Worm (Caenorhabditis elegans) whole organism, L3 larva: ENCODE data around the gene Y32B12B.1.

Source experiments
- R02D3.7 ChIP-seq: fragments of 150-350 bp; optimal IDR thresholded peaks from 2 replicates; lab custom pipeline; 2014; ENCODE audit warnings: missing biosample characterization, missing genetic modification characterization
- ZK546.5 ChIP-seq: sonication (generic microtip); optimal IDR thresholded peaks from 2 replicates; lab custom pipeline; 2017; ENCODE audit warnings: missing biosample characterization, missing genetic modification characterization
- aly-2 ChIP-seq: fragments of 150-350 bp; optimal IDR thresholded peaks from 2 replicates; lab custom pipeline; 2014; ENCODE audit warnings: missing biosample characterization, missing genetic modification characterization
- ama-1 ChIP-seq: fragments of 150-350 bp; optimal IDR thresholded peaks from 2 replicates; lab custom pipeline; 2018
- ceh-16 ChIP-seq: sonication (generic microtip); optimal IDR thresholded peaks from 2 replicates; lab custom pipeline; 2017; ENCODE audit warnings: missing biosample characterization, missing genetic modification characterization
- daf-12 ChIP-seq: fragments of 150-350 bp; optimal IDR thresholded peaks from 2 replicates; lab custom pipeline; 2014; ENCODE audit warnings: missing biosample characterization, missing genetic modification reagents, missing genetic modification characterization
- egl-27 ChIP-seq: sonication (generic microtip); optimal IDR thresholded peaks from 4 replicates; lab custom pipeline; 2017; ENCODE audit warnings: missing biosample characterization, missing genetic modification reagents, missing genetic modification characterization
- egl-5 ChIP-seq: fragments of 150-350 bp; optimal IDR thresholded peaks from 2 replicates; lab custom pipeline; 2017; ENCODE audit warnings: missing biosample characterization, missing genetic modification reagents, missing genetic modification characterization, inconsistent platforms
- elt-1 ChIP-seq: fragments of 150-350 bp; optimal IDR thresholded peaks from 2 replicates; lab custom pipeline; 2014; ENCODE audit warnings: missing biosample characterization, missing genetic modification characterization
- elt-2 ChIP-seq: sonication (generic microtip); optimal IDR thresholded peaks from 2 replicates; lab custom pipeline; 2016; ENCODE audit warnings: missing genetic modification reagents, mild to moderate bottlenecking, missing genetic modification characterization, missing compliant biosample characterization
- elt-3 ChIP-seq, 3 experiments: fragments of 150-350 bp in 1 of 3; sonication (generic microtip) in 2 of 3; optimal IDR thresholded peaks; 2 replicates in 2 of 3; 4 replicates in 1 of 3; lab custom pipeline; 2014 to 2017; ENCODE audit warnings: missing biosample characterization in 3 of 3, missing genetic modification characterization in 3 of 3
- eor-1 ChIP-seq, 2 experiments: fragments of 150-350 bp; optimal IDR thresholded peaks; 2 replicates each; lab custom pipeline; 2014 to 2018; ENCODE audit warnings: missing biosample characterization in 2 of 2, missing genetic modification characterization in 2 of 2
- fkh-10 ChIP-seq: sonication (generic microtip); optimal IDR thresholded peaks from 2 replicates; lab custom pipeline; 2017; ENCODE audit warnings: missing biosample characterization, missing genetic modification reagents, missing genetic modification characterization
- fkh-2 ChIP-seq: fragments of 150-350 bp; optimal IDR thresholded peaks from 2 replicates; lab custom pipeline; 2014; ENCODE audit warnings: missing biosample characterization, missing genetic modification reagents, missing genetic modification characterization
- fos-1 ChIP-seq: fragments of 150-350 bp; optimal IDR thresholded peaks from 2 replicates; lab custom pipeline; 2014; ENCODE audit warnings: missing biosample characterization, missing genetic modification characterization
- hmg-11 ChIP-seq: sonication (generic microtip); optimal IDR thresholded peaks from 2 replicates; lab custom pipeline; 2016; ENCODE audit warnings: missing genetic modification characterization, missing compliant biosample characterization
- jun-1 ChIP-seq: fragments of 150-350 bp; optimal IDR thresholded peaks from 2 replicates; lab custom pipeline; 2014; ENCODE audit warnings: missing biosample characterization, missing genetic modification reagents, missing genetic modification characterization
- lin-15B ChIP-seq: fragments of 150-350 bp; optimal IDR thresholded peaks from 2 replicates; lab custom pipeline; 2014; ENCODE audit warnings: missing biosample characterization, missing genetic modification characterization
- lsy-12 ChIP-seq: sonication (generic microtip); optimal IDR thresholded peaks from 2 replicates; lab custom pipeline; 2016; ENCODE audit warnings: mild to moderate bottlenecking, missing genetic modification characterization, missing compliant biosample characterization
- mdl-1 ChIP-seq: fragments of 150-350 bp; optimal IDR thresholded peaks from 2 replicates; lab custom pipeline; 2014; ENCODE audit warnings: missing biosample characterization, missing genetic modification characterization
- mml-1 ChIP-seq: fragments of 150-350 bp; sonication (generic microtip); optimal IDR thresholded peaks from 3 replicates; lab custom pipeline; 2014; ENCODE audit warnings: missing biosample characterization, missing genetic modification characterization
- nfya-1 ChIP-seq: sonication (generic microtip); optimal IDR thresholded peaks from 2 replicates; lab custom pipeline; 2017; ENCODE audit warnings: missing genetic modification characterization, mild to moderate bottlenecking, missing compliant biosample characterization, antibody characterized with exemption, moderate library complexity; ENCODE audit not compliant: insufficient read depth
- nhr-11 ChIP-seq: fragments of 150-350 bp; optimal IDR thresholded peaks from 2 replicates; lab custom pipeline; 2014; ENCODE audit warnings: missing biosample characterization, missing genetic modification characterization
- nhr-12 ChIP-seq: fragments of 150-350 bp; optimal IDR thresholded peaks from 2 replicates; lab custom pipeline; 2014; ENCODE audit warnings: missing biosample characterization, missing genetic modification characterization
- nhr-237 ChIP-seq: fragments of 150-350 bp; optimal IDR thresholded peaks from 2 replicates; lab custom pipeline; 2014; ENCODE audit warnings: missing biosample characterization, missing genetic modification characterization
- nhr-28 ChIP-seq: fragments of 150-350 bp; optimal IDR thresholded peaks from 2 replicates; lab custom pipeline; 2014; ENCODE audit warnings: missing biosample characterization, missing genetic modification characterization
- nhr-43 ChIP-seq: sonication (generic microtip); optimal IDR thresholded peaks from 2 replicates; lab custom pipeline; 2016; ENCODE audit warnings: mild to moderate bottlenecking, missing genetic modification characterization, missing compliant biosample characterization; ENCODE audit not compliant: poor library complexity, severe bottlenecking
- nhr-67 ChIP-seq: fragments of 150-350 bp; optimal IDR thresholded peaks from 2 replicates; lab custom pipeline; 2014; ENCODE audit warnings: missing biosample characterization, missing genetic modification characterization
- nhr-76 ChIP-seq: fragments of 150-350 bp; sonication (generic microtip); optimal IDR thresholded peaks from 5 replicates; lab custom pipeline; 2014; ENCODE audit warnings: missing biosample characterization, missing genetic modification characterization
- nhr-77 ChIP-seq: fragments of 150-350 bp; optimal IDR thresholded peaks from 2 replicates; lab custom pipeline; 2014; ENCODE audit warnings: missing biosample characterization, missing genetic modification characterization
- pqm-1 ChIP-seq: fragments of 150-350 bp; optimal IDR thresholded peaks from 2 replicates; lab custom pipeline; 2017; ENCODE audit warnings: missing biosample characterization, missing genetic modification characterization, inconsistent platforms
- skn-1 ChIP-seq: fragments of 150-350 bp; optimal IDR thresholded peaks from 2 replicates; lab custom pipeline; 2014; ENCODE audit warnings: missing biosample characterization, missing genetic modification characterization
- snpc-4 ChIP-seq: fragments of 150-350 bp; optimal IDR thresholded peaks from 2 replicates; lab custom pipeline; 2014; ENCODE audit warnings: missing biosample characterization, missing genetic modification characterization
- tbx-2 ChIP-seq: sonication (generic microtip); optimal IDR thresholded peaks from 2 replicates; lab custom pipeline; 2016; ENCODE audit warnings: mild to moderate bottlenecking, missing genetic modification characterization, missing compliant biosample characterization
- unc-39 ChIP-seq: sonication (generic microtip); optimal IDR thresholded peaks from 4 replicates; lab custom pipeline; 2017; ENCODE audit warnings: missing biosample characterization, missing genetic modification characterization
- zag-1 ChIP-seq: fragments of 150-350 bp; optimal IDR thresholded peaks from 2 replicates; lab custom pipeline; 2014; ENCODE audit warnings: missing biosample characterization, missing genetic modification characterization
- ztf-11 ChIP-seq: fragments of 150-350 bp; optimal IDR thresholded peaks from 2 replicates; lab custom pipeline; 2014; ENCODE audit warnings: missing biosample characterization, missing genetic modification characterization
- ztf-4 ChIP-seq: fragments of 150-350 bp; optimal IDR thresholded peaks from 2 replicates; lab custom pipeline; 2014; ENCODE audit warnings: missing biosample characterization, missing genetic modification characterization

The Y32B12B.1 gene

ce11 chrV:16522242-16522641, 14.6 kb upstream of the Y32B12B.1 start, which contains the start of gene srw-34:
Gene srw-34, minus strand, starts transcription at chrV:16522342.
- no peak for TF ChIP-seq egl-5 (tag; lab: Kevin White, UChicago)
- TF ChIP-seq ztf-4 (tag; lab: Kevin White, UChicago) = no peak
- no peak for TF ChIP-seq nhr-43 (tag; lab: Kevin White, UChicago)
- TF ChIP-seq lsy-12 = no peak
- TF ChIP-seq nhr-12 = no peak
- TF ChIP-seq lin-15B (tag; lab: Kevin White, UChicago) = no peak
- TF ChIP-seq R02D3.7 = no peak
- TF ChIP-seq fkh-10 (GFP tag; lab: Kevin White, UChicago) = no peak
- TF ChIP-seq snpc-4 = no peak
- no peak for TF ChIP-seq zag-1 (tag; lab: Kevin White, UChicago)
- TF ChIP-seq ZK546.5 = no peak
- TF ChIP-seq tbx-2 = no peak
- no peak for TF ChIP-seq fos-1 (tag; lab: Kevin White, UChicago)

ce11 chrV:16526858-16527257, 9.9 kb upstream of the Y32B12B.1 start, which contains the start of gene F36D3.8:
Gene F36D3.8, plus strand, starts transcription at chrV:16527158.
- TF ChIP-seq elt-1 (tag; lab: Kevin White, UChicago) (no peak), ama-1 (lab: Kevin White, UChicago) (no peak), nhr-11 (tag; lab: Kevin White, UChicago) (no peak)

ce11 chrV:16527796-16528195, 9.0 kb upstream of the Y32B12B.1 start, which contains the start of gene F36D3.16:
Gene F36D3.16, plus strand, starts transcription at chrV:16528096.
- TF ChIP-seq ceh-16 (tag; lab: Kevin White, UChicago) (no peak), fkh-10 (GFP tag; lab: Kevin White, UChicago) (no peak), aly-2 (tag; lab: Kevin White, UChicago) (no peak), nhr-77 (tag; lab: Kevin White, UChicago) (no peak), fkh-2 (tag; lab: Kevin White, UChicago) (no peak), nhr-11 (tag; lab: Kevin White, UChicago) (no peak), lsy-12 (no peak), lin-15B (tag; lab: Kevin White, UChicago) (no peak), nhr-237 (no peak), daf-12 (tag; lab: Kevin White, UChicago) (no peak), skn-1 (tag; lab: Kevin White, UChicago) (no peak), mml-1 (tag; lab: Kevin White, UChicago) (no peak), ztf-11 (no peak), elt-2 (no peak), nhr-43 (tag; lab: Kevin White, UChicago) (no peak), egl-27 (tag; lab: Kevin White, UChicago) (no peak), zag-1 (tag; lab: Kevin White, UChicago) (no peak), unc-39 (tag; lab: Kevin White, UChicago) (no peak)
- TF ChIP-seq, all 47 proteins: peak for 0

- TF ChIP-seq ceh-16 (tag; lab: Kevin White, UChicago) (no peak), unc-39 (tag; lab: Kevin White, UChicago) (no peak), hmg-11 (no peak), mdl-1 (tag; lab: Kevin White, UChicago) (no peak), snpc-4 (no peak), lin-15B (tag; lab: Kevin White, UChicago) (no peak), ZK546.5 (no peak), lsy-12 (no peak), nhr-67 (no peak)
These were observed 2.8 kb upstream of the Y32B12B.1 start, which contains the start of gene cpr-2 for ce11 chrV:16534000-16534399. Gene cpr-2, minus strand, starts transcription at chrV:16534100.

- TF ChIP-seq zag-1 (tag; lab: Kevin White, UChicago) = no peak
- TF ChIP-seq fos-1 (tag; lab: Kevin White, UChicago) = no peak
- no peak for TF ChIP-seq nhr-76 (tag; lab: Kevin White, UChicago)
- no peak for TF ChIP-seq pqm-1 (tag; lab: Kevin White, UChicago)
- no peak for TF ChIP-seq eor-1 (tag; optimal IDR thresholded peaks at IDR 0.05; lab: Kevin White, UChicago)
- TF ChIP-seq snpc-4 = no peak
- no peak for TF ChIP-seq daf-12 (tag; lab: Kevin White, UChicago)
- TF ChIP-seq nhr-43 (tag; lab: Kevin White, UChicago) = no peak
- no peak for TF ChIP-seq tbx-2
- TF ChIP-seq hmg-11 = no peak
- no peak for TF ChIP-seq elt-3 (tag; optimal IDR thresholded peaks at IDR 0.05; lab: Kevin White, UChicago)
- TF ChIP-seq mml-1 (tag; lab: Kevin White, UChicago) = no peak
- TF ChIP-seq jun-1 (tag; lab: Kevin White, UChicago) = no peak
- no peak for TF ChIP-seq ztf-11
- TF ChIP-seq aly-2 (tag; lab: Kevin White, UChicago) = no peak
- no peak for TF ChIP-seq nhr-28 (tag; lab: Kevin White, UChicago)
- no peak for TF ChIP-seq ZK546.5
- no peak for TF ChIP-seq nfya-1 (tag; lab: Kevin White, UChicago)
- no peak for TF ChIP-seq ztf-4 (tag; lab: Kevin White, UChicago)
- no peak for TF ChIP-seq egl-27 (tag; lab: Kevin White, UChicago)
- TF ChIP-seq, all 47 proteins: peak for 0
These were observed 1.6 kb upstream of the Y32B12B.1 start, which contains the start of gene Y32B12B.8 for ce11 chrV:16535172-16535571. Gene Y32B12B.8, plus strand, starts transcription at chrV:16535472.
